Fruit fly (Drosophila melanogaster) whole organism, prepupa: ENCODE data around the gene Indy.

ENCODE experiments used
- Blimp-1 ChIP-seq: fragments of 200-800 bp; sonication (Bioruptor generic); optimal IDR thresholded peaks from 3 replicates; lab custom pipeline; 2017; ENCODE audit warnings: missing biosample characterization, missing genetic modification characterization, mild to moderate bottlenecking, moderate library complexity, missing genetic modification reagents
- CG10631 ChIP-seq: fragments of 200-800 bp; sonication (Bioruptor generic); optimal IDR thresholded peaks from 2 replicates; lab custom pipeline; 2016; ENCODE audit warnings: missing biosample characterization, missing genetic modification characterization
- CG10669 ChIP-seq: fragments of 200-800 bp; sonication (Bioruptor generic); optimal IDR thresholded peaks from 3 replicates; lab custom pipeline; 2018; ENCODE audit warnings: missing biosample characterization, mild to moderate bottlenecking, missing genetic modification characterization, moderate library complexity
- CG11294 ChIP-seq: fragments of 200-800 bp; sonication (Bioruptor generic); IDR thresholded peaks from 2 replicates; pipeline ENCODE4 v1.3.6; 2022; ENCODE audit warnings: missing biosample characterization, missing genetic modification characterization
- CG11762 ChIP-seq: fragments of 200-800 bp; sonication (Bioruptor generic); optimal IDR thresholded peaks from 3 replicates; lab custom pipeline; 2016; ENCODE audit warnings: missing biosample characterization, missing genetic modification characterization; ENCODE audit not compliant: insufficient read depth
- CG11902 ChIP-seq: fragments of 200-800 bp; sonication (Bioruptor generic); optimal IDR thresholded peaks from 3 replicates; lab custom pipeline; 2016; ENCODE audit warnings: missing biosample characterization, missing genetic modification characterization
- CG15336 ChIP-seq: fragments of 200-800 bp; sonication (Bioruptor generic); IDR thresholded peaks from 2 replicates; pipeline ENCODE4 v1.3.6; 2022; ENCODE audit warnings: missing biosample characterization, missing genetic modification characterization
- CG1621 ChIP-seq: fragments of 200-800 bp; sonication (Bioruptor generic); optimal IDR thresholded peaks from 3 replicates; lab custom pipeline; 2018; ENCODE audit warnings: missing biosample characterization, mild to moderate bottlenecking, missing genetic modification characterization
- CG16779 ChIP-seq: fragments of 200-800 bp; sonication (Bioruptor generic); optimal IDR thresholded peaks from 3 replicates; lab custom pipeline; 2017; ENCODE audit warnings: missing biosample characterization, mild to moderate bottlenecking, missing genetic modification characterization
- CG3032 ChIP-seq: fragments of 200-800 bp; optimal IDR thresholded peaks from 2 replicates; lab custom pipeline; 2019; ENCODE audit warnings: missing biosample characterization, mild to moderate bottlenecking, missing genetic modification characterization, moderate library complexity
- CG31627 ChIP-seq: fragments of 200-800 bp; sonication (Bioruptor generic); optimal IDR thresholded peaks from 3 replicates; lab custom pipeline; 2016; ENCODE audit warnings: missing biosample characterization, missing genetic modification characterization
- CG32006 ChIP-seq: fragments of 200-800 bp; sonication (Bioruptor generic); optimal IDR thresholded peaks from 3 replicates; lab custom pipeline; 2017; ENCODE audit warnings: missing biosample characterization, mild to moderate bottlenecking, missing genetic modification characterization
- CG34406 ChIP-seq: fragments of 200-800 bp; sonication (Bioruptor generic); optimal IDR thresholded peaks from 3 replicates; lab custom pipeline; 2016; ENCODE audit warnings: missing biosample characterization, missing genetic modification characterization
- CG3919 ChIP-seq: fragments of 200-800 bp; sonication (Bioruptor generic); optimal IDR thresholded peaks from 3 replicates; lab custom pipeline; 2016; ENCODE audit warnings: missing biosample characterization, missing genetic modification characterization
- CG4318 ChIP-seq: fragments of 200-800 bp; sonication (Bioruptor generic); optimal IDR thresholded peaks from 3 replicates; lab custom pipeline; 2017; ENCODE audit warnings: missing biosample characterization, mild to moderate bottlenecking, missing genetic modification characterization
- CG6276 ChIP-seq: fragments of 200-800 bp; sonication (Bioruptor generic); optimal IDR thresholded peaks from 2 replicates; lab custom pipeline; 2017; ENCODE audit warnings: missing biosample characterization, mild to moderate bottlenecking, missing genetic modification characterization
- CG6792 ChIP-seq: fragments of 200-800 bp; sonication (Bioruptor generic); optimal IDR thresholded peaks from 3 replicates; lab custom pipeline; 2016; ENCODE audit warnings: missing biosample characterization, missing genetic modification characterization
- CG6854 ChIP-seq: fragments of 200-800 bp; sonication (Bioruptor generic); optimal IDR thresholded peaks from 2 replicates; lab custom pipeline; 2017; ENCODE audit warnings: missing biosample characterization, mild to moderate bottlenecking, missing genetic modification characterization
- CG7368 ChIP-seq: fragments of 200-800 bp; sonication (Bioruptor generic); optimal IDR thresholded peaks from 3 replicates; lab custom pipeline; 2016; ENCODE audit warnings: missing biosample characterization, missing genetic modification characterization
- CG8119 ChIP-seq: fragments of 200-800 bp; sonication (Bioruptor generic); IDR thresholded peaks from 3 replicates; pipeline ENCODE4 v1.3.6; 2022; ENCODE audit warnings: missing biosample characterization, missing genetic modification characterization
- CG8319 ChIP-seq: fragments of 200-800 bp; sonication (Bioruptor generic); optimal IDR thresholded peaks from 3 replicates; lab custom pipeline; 2016; ENCODE audit warnings: missing biosample characterization, missing genetic modification characterization
- CG9139 ChIP-seq: fragments of 200-800 bp; sonication (Bioruptor generic); optimal IDR thresholded peaks from 3 replicates; lab custom pipeline; 2017; ENCODE audit warnings: missing biosample characterization, mild to moderate bottlenecking, missing genetic modification characterization
- Eip75B ChIP-seq: fragments of 200-800 bp; sonication (Bioruptor generic); optimal IDR thresholded peaks from 3 replicates; lab custom pipeline; 2016; ENCODE audit warnings: missing biosample characterization, missing genetic modification characterization
- Ets21C ChIP-seq: fragments of 200-800 bp; sonication (Bioruptor generic); optimal IDR thresholded peaks from 3 replicates; lab custom pipeline; 2016; ENCODE audit warnings: missing biosample characterization, missing genetic modification characterization
- Gug ChIP-seq: fragments of 200-800 bp; sonication (Bioruptor generic); IDR thresholded peaks from 2 replicates; pipeline ENCODE4 v1.3.6; 2022; ENCODE audit warnings: missing biosample characterization, missing genetic modification characterization
- Hr38 ChIP-seq: sonication (Bioruptor generic); optimal IDR thresholded peaks from 2 replicates; lab custom pipeline; 2016; ENCODE audit warnings: missing biosample characterization, missing genetic modification characterization
- Hr39 ChIP-seq: fragments of 200-800 bp; sonication (Bioruptor generic); optimal IDR thresholded peaks from 2 replicates; lab custom pipeline; 2016; ENCODE audit warnings: missing biosample characterization, missing genetic modification characterization
- Lpt ChIP-seq: fragments of 200-800 bp; sonication (Bioruptor generic); optimal IDR thresholded peaks from 3 replicates; lab custom pipeline; 2016; ENCODE audit warnings: missing biosample characterization, missing genetic modification characterization
- Met ChIP-seq: fragments of 200-800 bp; sonication (Bioruptor generic); optimal IDR thresholded peaks from 3 replicates; lab custom pipeline; 2016; ENCODE audit warnings: missing biosample characterization, missing genetic modification characterization
- Smox ChIP-seq: fragments of 200-800 bp; sonication (Bioruptor generic); optimal IDR thresholded peaks from 3 replicates; lab custom pipeline; 2016; ENCODE audit warnings: missing biosample characterization, missing genetic modification characterization
- Sox102F ChIP-seq: fragments of 200-800 bp; sonication (Bioruptor generic); optimal IDR thresholded peaks from 2 replicates; lab custom pipeline; 2016; ENCODE audit warnings: missing biosample characterization, mild to moderate bottlenecking, missing genetic modification characterization
- Sox14 ChIP-seq: fragments of 200-800 bp; sonication (Bioruptor generic); optimal IDR thresholded peaks from 3 replicates; lab custom pipeline; 2016; ENCODE audit warnings: missing biosample characterization, missing genetic modification characterization
- Sox15 ChIP-seq: fragments of 200-800 bp; sonication (Bioruptor generic); optimal IDR thresholded peaks from 3 replicates; lab custom pipeline; 2016; ENCODE audit warnings: missing biosample characterization, missing genetic modification characterization
- acj6 ChIP-seq: fragments of 200-800 bp; sonication (Bioruptor generic); optimal IDR thresholded peaks from 3 replicates; lab custom pipeline; 2016; ENCODE audit warnings: missing biosample characterization, missing genetic modification characterization
- cyc ChIP-seq: fragments of 200-800 bp; sonication (Bioruptor generic); optimal IDR thresholded peaks from 3 replicates; lab custom pipeline; 2016; ENCODE audit warnings: missing biosample characterization, missing genetic modification characterization
- dac ChIP-seq: fragments of 200-800 bp; sonication (Bioruptor generic); optimal IDR thresholded peaks from 2 replicates; lab custom pipeline; 2017; ENCODE audit warnings: missing biosample characterization, mild to moderate bottlenecking, missing genetic modification characterization
- eg ChIP-seq: fragments of 200-800 bp; sonication (Bioruptor generic); IDR thresholded peaks from 3 replicates; pipeline ENCODE4 v1.3.6; 2022; ENCODE audit warnings: missing biosample characterization, missing genetic modification characterization
- esn ChIP-seq: fragments of 200-800 bp; sonication (Bioruptor generic); optimal IDR thresholded peaks from 2 replicates; lab custom pipeline; 2016; ENCODE audit warnings: missing biosample characterization, mild to moderate bottlenecking, missing genetic modification characterization, moderate library complexity
- fd59A ChIP-seq: fragments of 200-800 bp; sonication (Bioruptor generic); optimal IDR thresholded peaks from 2 replicates; lab custom pipeline; 2017; ENCODE audit warnings: missing biosample characterization, mild to moderate bottlenecking, missing genetic modification characterization, missing genetic modification reagents
- fd85E ChIP-seq: fragments of 200-800 bp; sonication (Bioruptor generic); optimal IDR thresholded peaks from 3 replicates; lab custom pipeline; 2016; ENCODE audit warnings: missing biosample characterization, missing genetic modification characterization
- fkh ChIP-seq: fragments of 200-800 bp; sonication (Bioruptor generic); optimal IDR thresholded peaks from 3 replicates; lab custom pipeline; 2017; ENCODE audit warnings: missing biosample characterization, mild to moderate bottlenecking, missing genetic modification characterization, moderate library complexity
- net ChIP-seq: fragments of 200-800 bp; sonication (Bioruptor generic); optimal IDR thresholded peaks from 3 replicates; lab custom pipeline; 2016; ENCODE audit warnings: missing biosample characterization, missing genetic modification characterization
- pdm3 ChIP-seq: fragments of 200-800 bp; sonication (Bioruptor generic); optimal IDR thresholded peaks from 3 replicates; lab custom pipeline; 2016; ENCODE audit warnings: missing biosample characterization, missing genetic modification characterization
- salr ChIP-seq, 2 experiments: fragments of 200-800 bp; sonication (Bioruptor generic); optimal IDR thresholded peaks; 3 replicates each; lab custom pipeline; 2016 to 2018; ENCODE audit warnings: missing biosample characterization in 2 of 2, missing genetic modification characterization in 2 of 2, mild to moderate bottlenecking in 1 of 2
- ss ChIP-seq, 2 experiments: fragments of 200-800 bp; sonication (Bioruptor generic); optimal IDR thresholded peaks; 2 replicates in 1 of 2; 3 replicates in 1 of 2; lab custom pipeline; 2017 to 2018; ENCODE audit warnings: mild to moderate bottlenecking in 2 of 2, missing biosample characterization in 2 of 2, missing genetic modification characterization in 2 of 2, moderate library complexity in 1 of 2
- svp ChIP-seq: fragments of 200-800 bp; sonication (Bioruptor generic); peaks from one replicate; lab custom pipeline; 2016; ENCODE audit warnings: missing biosample characterization, missing genetic modification characterization
- topi ChIP-seq: fragments of 200-800 bp; sonication (Bioruptor generic); optimal IDR thresholded peaks from 3 replicates; lab custom pipeline; 2016; ENCODE audit warnings: missing biosample characterization, missing genetic modification characterization
- vri ChIP-seq: fragments of 200-800 bp; sonication (Bioruptor generic); optimal IDR thresholded peaks from 3 replicates; lab custom pipeline; 2016; ENCODE audit warnings: missing biosample characterization, mild to moderate bottlenecking, missing genetic modification characterization

Gene Indy

DNA sequence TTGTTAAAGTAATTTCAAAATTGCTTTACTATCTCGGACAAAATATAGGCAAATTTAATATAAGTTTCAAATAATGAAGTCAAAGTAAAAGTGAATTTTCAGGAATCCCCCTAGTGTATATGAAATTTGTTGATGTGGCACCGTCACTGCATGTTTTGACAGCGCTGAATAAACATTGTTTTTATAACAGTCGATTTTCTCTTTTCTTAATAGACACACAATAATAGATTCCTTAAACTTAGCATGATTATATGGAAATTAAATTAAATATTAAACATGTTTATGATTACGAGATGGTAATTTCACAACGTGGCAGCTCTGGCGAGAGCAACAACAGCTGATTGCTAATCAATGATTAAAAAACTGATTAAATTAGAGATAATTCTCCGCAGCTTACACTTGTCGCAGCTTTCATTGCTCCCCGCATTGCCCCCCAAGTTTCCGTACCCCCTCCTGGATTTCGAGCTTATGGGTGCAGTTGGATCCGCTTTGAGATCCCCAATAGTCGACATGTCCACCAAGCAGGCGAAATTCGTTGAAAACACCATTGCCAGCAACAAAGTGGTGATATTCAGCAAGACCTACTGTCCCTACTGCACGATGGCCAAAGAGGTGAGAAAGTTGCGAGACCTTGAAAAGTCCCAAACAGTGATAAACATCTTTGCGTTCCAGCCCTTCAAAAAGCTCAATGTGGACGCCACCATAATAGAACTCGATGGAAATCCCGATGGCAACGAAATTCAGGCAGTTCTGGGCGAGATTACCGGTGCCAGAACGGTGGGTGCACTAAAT is 23.2 kb upstream of the Indy start, which contains the start of gene Grx1 (continued):
- TF ChIP-seq CG1621 (tag; lab: Kevin White, UChicago) (no peak), Sox102F (GFP tag; lab: Kevin White, UChicago) (peak; percentile 61), Ets21C (peak; percentile 38), Sox15 (GFP tag; lab: Kevin White, UChicago) (no peak), CG16779 (no peak), CG3919 (GFP tag; lab: Kevin White, UChicago) (peak; percentile 69), net (GFP tag; lab: Kevin White, UChicago) (peak; percentile 58), fd59A (no peak), esn (peak; percentile 62), CG4318 (GFP tag; lab: Kevin White, UChicago) (no peak)

DNA sequence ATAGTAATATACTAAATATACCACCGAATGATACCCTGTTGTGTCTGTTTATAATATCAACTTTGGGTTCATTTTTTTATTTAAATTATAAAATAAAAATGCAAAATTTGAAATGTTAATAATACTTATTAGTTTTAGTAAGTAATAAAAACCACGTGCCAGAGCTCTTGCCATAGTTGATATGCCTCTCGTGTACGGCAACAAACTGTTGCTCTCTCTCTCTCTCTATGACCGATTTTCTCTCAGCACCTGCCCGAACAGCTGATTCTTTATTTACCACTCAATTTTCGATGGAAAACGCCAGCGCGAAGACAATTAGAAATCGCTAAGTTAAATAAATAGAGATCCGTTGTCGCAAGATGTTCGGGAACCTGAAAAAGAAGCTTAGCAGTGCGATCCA is 21.5 kb upstream of the Indy start, which contains the start of gene Dysb:
Gene Dysb, plus strand, starts transcription at position 251 of the 400 bp plus-strand sequence.
- TF ChIP-seq esn (peak; percentile 91), CG31627 (peak; percentile 70), CG11762 (GFP tag; lab: Kevin White, UChicago) (peak; percentile 6), CG15336 (GFP tag; lab: Robert Waterston, UW) (peak; percentile 93), CG8319 (GFP tag; lab: Kevin White, UChicago) (peak; percentile 50), Sox14 (GFP tag; lab: Kevin White, UChicago) (peak; percentile 73), CG10669 (peak; percentile 75), CG7368 (GFP tag; lab: Kevin White, UChicago) (peak; percentile 76), Sox15 (GFP tag; lab: Kevin White, UChicago) (peak; percentile 29), Met (GFP tag; lab: Kevin White, UChicago) (peak; percentile 83), ss (GFP tag; optimal IDR thresholded peaks at IDR 0.05; lab: Kevin White, UChicago) (no peak), Sox102F (GFP tag; lab: Kevin White, UChicago) (peak; percentile 84), CG4318 (GFP tag; lab: Kevin White, UChicago) (no peak), CG1621 (tag; lab: Kevin White, UChicago) (no peak), salr (GFP tag; optimal IDR thresholded peaks at IDR 0.05; lab: Kevin White, UChicago) (peak in 1 of 2 experiments; percentile 72), Lpt (GFP tag; lab: Kevin White, UChicago) (peak; percentile 69), fkh (GFP tag; lab: Kevin White, UChicago) (peak; percentile 84), CG9139 (GFP tag; lab: Kevin White, UChicago) (no peak), acj6 (GFP tag; lab: Kevin White, UChicago) (peak; percentile 83), eg (peak; percentile 93), net (GFP tag; lab: Kevin White, UChicago) (no peak), pdm3 (GFP tag; lab: Kevin White, UChicago) (peak; percentile 77), Hr38 (GFP tag; lab: Kevin White, UChicago) (no peak), Gug (GFP tag; lab: Robert Waterston, UW) (peak; percentile 62), CG3032 (tag; lab: Kevin White, UChicago) (peak; percentile 79), CG11294 (GFP tag; lab: Robert Waterston, UW) (peak; percentile 76), CG6792 (GFP tag; lab: Kevin White, UChicago) (peak; percentile 74), dac (no peak), topi (GFP tag; lab: Kevin White, UChicago) (peak; percentile 77), CG32006 (GFP tag; lab: Kevin White, UChicago) (no peak), CG10631 (peak; percentile 81), Hr39 (GFP tag; lab: Kevin White, UChicago) (peak; percentile 68), CG8119 (GFP tag; lab: Robert Waterston, UW) (peak; percentile 92; the same call in 2 of the 3 replicates), CG6854 (peak; percentile 71), cyc (peak; percentile 66), fd85E (GFP tag; lab: Kevin White, UChicago) (peak; percentile 43), CG34406 (GFP tag; lab: Kevin White, UChicago) (peak; percentile 89), CG6276 (no peak), CG11902 (GFP tag; lab: Kevin White, UChicago) (peak; percentile 19), Blimp-1 (GFP tag; lab: Kevin White, UChicago) (peak; percentile 46), Eip75B (peak; percentile 75), svp (GFP tag; lab: Kevin White, UChicago) (no peak), Smox (GFP tag; lab: Kevin White, UChicago) (no peak), vri (GFP tag; lab: Kevin White, UChicago) (peak; percentile 73)
